Worm (Caenorhabditis elegans) whole organism, L2 larva: Measurements from ENCODE around the gene Y57A10A.24.

Experiments
- lin-39 ChIP-seq: fragments of 150-350 bp; optimal IDR thresholded peaks from 2 replicates; lab custom pipeline; 2014; ENCODE audit warnings: missing biosample characterization, missing genetic modification reagents, missing genetic modification characterization
- nhr-21 ChIP-seq: fragments of 150-350 bp; optimal IDR thresholded peaks from 2 replicates; lab custom pipeline; 2014; ENCODE audit warnings: missing biosample characterization, missing genetic modification characterization
- snpc-4 ChIP-seq: fragments of 150-350 bp; optimal IDR thresholded peaks from 2 replicates; lab custom pipeline; 2014; ENCODE audit warnings: missing biosample characterization, missing genetic modification characterization

DNA sequence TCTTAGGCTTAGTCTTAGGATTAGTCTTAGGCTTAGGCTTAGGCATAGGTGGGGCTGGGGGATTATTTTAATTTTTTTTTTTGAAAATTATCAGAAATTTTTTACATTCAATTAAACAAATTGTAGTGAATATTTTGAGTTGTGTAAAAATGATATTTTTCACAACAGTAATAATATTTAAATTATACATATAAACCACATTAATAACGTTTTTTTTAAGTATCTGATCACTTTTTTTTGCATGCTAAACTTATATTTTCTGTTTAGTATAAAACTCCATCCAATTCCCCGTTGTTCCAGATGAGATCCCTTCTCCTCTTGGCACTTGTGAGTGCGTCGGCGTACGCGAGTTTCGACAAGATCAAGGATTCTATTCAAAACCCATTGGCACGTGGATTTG lies 2.7 kb upstream of the Y57A10A.24 start, which contains the start of gene txdc-12.1:
- TF ChIP-seq nhr-21 (tag; lab: Kevin White, UChicago) (no peak), snpc-4 (tag; lab: Kevin White, UChicago) (no peak), lin-39 (tag; lab: Kevin White, UChicago) (no peak)
